Fruit fly (Drosophila melanogaster): ENCODE measurements around the gene CG7514.

dm6 chr3L:4667289-4667688 lies 21.3 kb downstream of the CG7514 start, which contains the start of gene CG32236:
- TF ChIP-seq Gug (GFP tag; IDR thresholded peaks at IDR 0.05) (no peak), Blimp-1 (GFP tag; optimal IDR thresholded peaks at IDR 0.05) (no peak), achi (GFP tag; optimal IDR thresholded peaks at IDR 0.05) (no peak), CG6276 (GFP tag; optimal IDR thresholded peaks at IDR 0.05) (no peak), Hr39 (GFP tag; optimal IDR thresholded peaks at IDR 0.05) (no peak), vri (GFP tag; optimal IDR thresholded peaks at IDR 0.05) (no peak), OdsH (GFP tag; optimal IDR thresholded peaks at IDR 0.05) (no peak), Smox (GFP tag; optimal IDR thresholded peaks at IDR 0.05) (no peak)

All from whole organism, prepupa.